Worm (Caenorhabditis elegans) whole organism, L3 larva: Measurements from ENCODE around the gene lips-12.
A peak's percentile ranks its signal among the peaks of the same experiment; 100 is the strongest.

Experiments used
- R02D3.7 ChIP-seq: fragments of 150-350 bp; optimal IDR thresholded peaks from 2 replicates; lab custom pipeline; 2014; ENCODE audit warnings: missing biosample characterization, missing genetic modification characterization
- ZK546.5 ChIP-seq: sonication (generic microtip); optimal IDR thresholded peaks from 2 replicates; lab custom pipeline; 2017; ENCODE audit warnings: missing biosample characterization, missing genetic modification characterization
- ama-1 ChIP-seq: fragments of 150-350 bp; optimal IDR thresholded peaks from 2 replicates; lab custom pipeline; 2018
- ceh-28 ChIP-seq: fragments of 150-350 bp; optimal IDR thresholded peaks from 2 replicates; lab custom pipeline; 2014; ENCODE audit warnings: missing biosample characterization, missing genetic modification reagents, missing genetic modification characterization
- ceh-82 ChIP-seq: fragments of 150-350 bp; optimal IDR thresholded peaks from 2 replicates; lab custom pipeline; 2014; ENCODE audit warnings: missing biosample characterization, missing genetic modification characterization
- daf-12 ChIP-seq: fragments of 150-350 bp; optimal IDR thresholded peaks from 2 replicates; lab custom pipeline; 2014; ENCODE audit warnings: missing biosample characterization, missing genetic modification reagents, missing genetic modification characterization
- egl-27 ChIP-seq: sonication (generic microtip); optimal IDR thresholded peaks from 4 replicates; lab custom pipeline; 2017; ENCODE audit warnings: missing biosample characterization, missing genetic modification reagents, missing genetic modification characterization
- elt-1 ChIP-seq: fragments of 150-350 bp; optimal IDR thresholded peaks from 2 replicates; lab custom pipeline; 2014; ENCODE audit warnings: missing biosample characterization, missing genetic modification characterization
- elt-2 ChIP-seq: sonication (generic microtip); optimal IDR thresholded peaks from 2 replicates; lab custom pipeline; 2016; ENCODE audit warnings: missing genetic modification reagents, mild to moderate bottlenecking, missing genetic modification characterization, missing compliant biosample characterization
- eor-1 ChIP-seq, 2 experiments: fragments of 150-350 bp; optimal IDR thresholded peaks; 2 replicates each; lab custom pipeline; 2014 to 2018; ENCODE audit warnings: missing biosample characterization in 2 of 2, missing genetic modification characterization in 2 of 2
- fkh-10 ChIP-seq: sonication (generic microtip); optimal IDR thresholded peaks from 2 replicates; lab custom pipeline; 2017; ENCODE audit warnings: missing biosample characterization, missing genetic modification reagents, missing genetic modification characterization
- fkh-2 ChIP-seq: fragments of 150-350 bp; optimal IDR thresholded peaks from 2 replicates; lab custom pipeline; 2014; ENCODE audit warnings: missing biosample characterization, missing genetic modification reagents, missing genetic modification characterization
- fos-1 ChIP-seq: fragments of 150-350 bp; optimal IDR thresholded peaks from 2 replicates; lab custom pipeline; 2014; ENCODE audit warnings: missing biosample characterization, missing genetic modification characterization
- hmg-11 ChIP-seq: sonication (generic microtip); optimal IDR thresholded peaks from 2 replicates; lab custom pipeline; 2016; ENCODE audit warnings: missing genetic modification characterization, missing compliant biosample characterization
- jun-1 ChIP-seq: fragments of 150-350 bp; optimal IDR thresholded peaks from 2 replicates; lab custom pipeline; 2014; ENCODE audit warnings: missing biosample characterization, missing genetic modification reagents, missing genetic modification characterization
- lin-15B ChIP-seq: fragments of 150-350 bp; optimal IDR thresholded peaks from 2 replicates; lab custom pipeline; 2014; ENCODE audit warnings: missing biosample characterization, missing genetic modification characterization
- lin-39 ChIP-seq: fragments of 150-350 bp; optimal IDR thresholded peaks from 2 replicates; lab custom pipeline; 2018; ENCODE audit warnings: missing biosample characterization, missing genetic modification reagents, missing genetic modification characterization
- nfya-1 ChIP-seq: sonication (generic microtip); optimal IDR thresholded peaks from 2 replicates; lab custom pipeline; 2017; ENCODE audit warnings: missing genetic modification characterization, mild to moderate bottlenecking, missing compliant biosample characterization, antibody characterized with exemption, moderate library complexity; ENCODE audit not compliant: insufficient read depth
- nhr-11 ChIP-seq: fragments of 150-350 bp; optimal IDR thresholded peaks from 2 replicates; lab custom pipeline; 2014; ENCODE audit warnings: missing biosample characterization, missing genetic modification characterization
- nhr-237 ChIP-seq: fragments of 150-350 bp; optimal IDR thresholded peaks from 2 replicates; lab custom pipeline; 2014; ENCODE audit warnings: missing biosample characterization, missing genetic modification characterization
- nhr-25 ChIP-seq: sonication (generic microtip); optimal IDR thresholded peaks from 2 replicates; lab custom pipeline; 2017; ENCODE audit warnings: missing biosample characterization, missing genetic modification characterization
- nhr-28 ChIP-seq: fragments of 150-350 bp; optimal IDR thresholded peaks from 2 replicates; lab custom pipeline; 2014; ENCODE audit warnings: missing biosample characterization, missing genetic modification characterization
- nhr-43 ChIP-seq: sonication (generic microtip); optimal IDR thresholded peaks from 2 replicates; lab custom pipeline; 2016; ENCODE audit warnings: mild to moderate bottlenecking, missing genetic modification characterization, missing compliant biosample characterization; ENCODE audit not compliant: poor library complexity, severe bottlenecking
- nhr-76 ChIP-seq: fragments of 150-350 bp; sonication (generic microtip); optimal IDR thresholded peaks from 5 replicates; lab custom pipeline; 2014; ENCODE audit warnings: missing biosample characterization, missing genetic modification characterization
- nhr-77 ChIP-seq: fragments of 150-350 bp; optimal IDR thresholded peaks from 2 replicates; lab custom pipeline; 2014; ENCODE audit warnings: missing biosample characterization, missing genetic modification characterization
- pha-4 ChIP-seq: fragments of 150-350 bp; optimal IDR thresholded peaks from 2 replicates; lab custom pipeline; 2014; ENCODE audit warnings: missing biosample characterization, missing genetic modification reagents, missing genetic modification characterization
- pqm-1 ChIP-seq: fragments of 150-350 bp; optimal IDR thresholded peaks from 2 replicates; lab custom pipeline; 2017; ENCODE audit warnings: missing biosample characterization, missing genetic modification characterization, inconsistent platforms
- sea-2 ChIP-seq: fragments of 150-350 bp; sonication (generic microtip); optimal IDR thresholded peaks from 4 replicates; lab custom pipeline; 2014; ENCODE audit warnings: missing biosample characterization, missing genetic modification reagents, missing genetic modification characterization
- skn-1 ChIP-seq: fragments of 150-350 bp; optimal IDR thresholded peaks from 2 replicates; lab custom pipeline; 2014; ENCODE audit warnings: missing biosample characterization, missing genetic modification characterization
- snpc-4 ChIP-seq: fragments of 150-350 bp; optimal IDR thresholded peaks from 2 replicates; lab custom pipeline; 2014; ENCODE audit warnings: missing biosample characterization, missing genetic modification characterization
- tbx-2 ChIP-seq: sonication (generic microtip); optimal IDR thresholded peaks from 2 replicates; lab custom pipeline; 2016; ENCODE audit warnings: mild to moderate bottlenecking, missing genetic modification characterization, missing compliant biosample characterization
- unc-39 ChIP-seq: sonication (generic microtip); optimal IDR thresholded peaks from 4 replicates; lab custom pipeline; 2017; ENCODE audit warnings: missing biosample characterization, missing genetic modification characterization
- unc-62 ChIP-seq: fragments of 150-350 bp; sonication (generic microtip); optimal IDR thresholded peaks from 4 replicates; lab custom pipeline; 2014; ENCODE audit warnings: missing biosample characterization, missing genetic modification reagents, missing genetic modification characterization
- zag-1 ChIP-seq: fragments of 150-350 bp; optimal IDR thresholded peaks from 2 replicates; lab custom pipeline; 2014; ENCODE audit warnings: missing biosample characterization, missing genetic modification characterization

Gene lips-12

DNA sequence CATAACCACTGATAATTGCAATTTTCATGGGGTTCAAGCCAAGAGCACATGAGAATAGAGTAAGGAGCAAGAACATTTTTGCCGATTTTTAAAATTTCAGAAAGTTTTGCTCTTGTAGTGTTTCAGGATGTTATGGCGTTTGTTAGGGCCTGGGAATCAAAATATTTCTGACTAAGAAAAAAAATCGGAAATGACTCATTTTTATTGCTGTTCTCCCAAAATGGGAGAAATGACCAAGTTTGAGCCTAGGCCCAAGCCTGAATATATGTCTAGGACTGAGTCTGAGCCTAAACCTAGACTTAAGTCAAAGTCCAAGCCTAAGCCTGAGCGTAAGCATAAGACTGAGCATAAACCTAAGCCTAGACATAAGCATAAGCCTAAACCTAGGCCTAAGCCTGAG is 9.6 kb downstream of the lips-12 start, which contains the start of gene T13B5.9:
TSS of gene T13B5.9 (minus strand) at position 101 of the 400 bp plus-strand sequence.
- TF ChIP-seq fkh-2 (tag; lab: Kevin White, UChicago) (no peak), nhr-237 (no peak), unc-39 (tag; lab: Kevin White, UChicago) (no peak), nhr-28 (no peak), lin-15B (tag; lab: Kevin White, UChicago) (no peak), fos-1 (tag; lab: Kevin White, UChicago) (no peak), tbx-2 (no peak), pqm-1 (tag; lab: Kevin White, UChicago) (no peak), jun-1 (tag; lab: Kevin White, UChicago) (no peak), lin-39 (no peak), egl-27 (tag; lab: Kevin White, UChicago) (no peak), R02D3.7 (tag; lab: Kevin White, UChicago) (no peak), nhr-25 (tag; lab: Kevin White, UChicago) (no peak), nhr-77 (tag; lab: Kevin White, UChicago) (no peak), fkh-10 (no peak), sea-2 (GFP tag; lab: Kevin White, UChicago) (no peak)

DNA sequence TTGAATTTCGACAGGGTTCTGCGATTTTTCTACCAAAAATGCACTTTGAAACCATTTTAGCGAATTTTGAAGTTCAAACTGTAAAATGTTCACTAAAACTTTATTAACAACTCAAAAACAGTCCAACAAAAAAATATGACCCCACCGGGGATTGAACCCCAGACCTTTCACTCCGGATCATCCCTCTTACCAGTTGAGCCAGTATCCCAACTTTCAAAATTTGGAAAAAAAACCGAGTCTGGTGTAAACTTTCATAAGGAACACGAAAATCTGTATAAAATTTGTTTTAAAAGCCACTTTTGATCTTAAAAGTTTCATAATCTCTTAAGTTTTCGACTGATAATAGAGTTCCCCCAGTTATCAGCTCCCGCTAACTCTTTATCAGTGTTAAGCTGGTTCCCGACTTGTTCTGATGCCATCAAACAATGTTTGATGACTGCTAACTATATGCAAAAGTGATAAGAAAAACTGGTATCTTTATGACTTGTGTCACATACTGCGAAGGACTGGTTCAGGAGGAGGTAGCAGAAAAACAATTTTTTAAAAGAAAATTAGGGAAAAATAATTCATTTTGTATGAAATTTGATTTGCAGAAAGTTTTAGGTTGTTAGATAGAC is 10.4 kb downstream of the lips-12 start:
- TF ChIP-seq pha-4 (tag; lab: Kevin White, UChicago) (peak; percentile 74), fos-1 (tag; lab: Kevin White, UChicago) (peak; percentile 78), nhr-43 (no peak), snpc-4 (tag; lab: Kevin White, UChicago) (no peak), fkh-10 (no peak), zag-1 (tag; lab: Kevin White, UChicago) (no peak), jun-1 (tag; lab: Kevin White, UChicago) (peak; percentile 96), elt-2 (tag; lab: Kevin White, UChicago) (peak; percentile 100), pqm-1 (tag; lab: Kevin White, UChicago) (peak; percentile 100), egl-27 (tag; lab: Kevin White, UChicago) (peak; percentile 58), hmg-11 (tag; lab: Kevin White, UChicago) (no peak), nhr-11 (tag; lab: Kevin White, UChicago) (no peak)

DNA sequence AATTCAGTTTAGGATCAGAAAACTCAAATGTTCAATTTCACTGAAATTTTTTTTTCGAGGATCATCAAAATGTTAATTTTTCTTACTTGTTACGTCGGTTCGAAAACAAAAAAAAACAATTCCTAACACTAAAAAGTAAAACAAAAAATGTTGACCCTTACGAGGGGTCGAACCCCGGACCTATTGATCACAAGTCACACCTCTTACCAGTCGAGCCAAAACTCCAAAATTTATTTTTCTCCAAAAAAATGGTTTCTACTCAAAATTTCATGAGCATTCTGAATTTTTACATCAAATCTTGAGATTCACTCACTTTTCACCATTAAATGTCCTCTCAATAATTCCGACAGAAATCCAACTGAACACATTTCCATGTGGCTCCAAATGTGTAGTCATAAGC is 11.8 kb downstream of the lips-12 start:
- no peak for TF ChIP-seq nhr-77 (tag; lab: Kevin White, UChicago)
- no peak for TF ChIP-seq nhr-76 (tag; lab: Kevin White, UChicago)
- no peak for TF ChIP-seq R02D3.7 (tag; lab: Kevin White, UChicago)
- no peak for TF ChIP-seq nfya-1 (tag; lab: Kevin White, UChicago)
- TF ChIP-seq eor-1 (tag; optimal IDR thresholded peaks at IDR 0.05; lab: Kevin White, UChicago) = no peak
- no peak for TF ChIP-seq unc-39 (tag; lab: Kevin White, UChicago)
- no peak for TF ChIP-seq elt-1 (tag; lab: Kevin White, UChicago)
- TF ChIP-seq skn-1 (tag; lab: Kevin White, UChicago) = no peak
- TF ChIP-seq, all 47 proteins: peak for 0

DNA sequence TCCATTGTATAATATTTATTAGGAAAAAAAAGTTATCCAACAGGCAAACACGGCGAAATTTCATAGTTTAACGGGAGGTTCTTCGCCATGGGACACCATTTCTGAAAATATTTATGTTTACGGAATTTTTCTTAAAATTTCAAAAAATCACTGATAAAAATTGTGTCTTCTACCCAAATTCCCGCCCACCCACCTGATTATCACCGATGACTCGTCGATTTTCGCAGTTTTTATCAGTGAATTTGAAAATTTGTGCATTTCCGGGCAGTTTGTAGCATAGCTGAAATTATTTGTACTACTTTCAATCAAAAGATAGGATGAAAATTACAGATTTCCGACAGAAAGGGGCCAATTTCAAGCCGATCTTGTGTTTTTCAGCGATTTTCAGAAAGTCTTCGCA is 12.6 kb downstream of the lips-12 start:
- TF ChIP-seq fkh-10 (no peak), elt-2 (tag; lab: Kevin White, UChicago) (peak; percentile 91), daf-12 (tag; lab: Kevin White, UChicago) (no peak), ama-1 (lab: Kevin White, UChicago) (no peak), unc-62 (GFP tag; lab: Kevin White, UChicago) (no peak), hmg-11 (tag; lab: Kevin White, UChicago) (no peak), ceh-28 (tag; lab: Kevin White, UChicago) (no peak), nhr-25 (tag; lab: Kevin White, UChicago) (no peak), jun-1 (tag; lab: Kevin White, UChicago) (peak; percentile 14), nhr-77 (tag; lab: Kevin White, UChicago) (no peak), ceh-82 (no peak), ZK546.5 (tag; lab: Kevin White, UChicago) (no peak), fkh-2 (tag; lab: Kevin White, UChicago) (no peak), nhr-43 (no peak), nhr-76 (tag; lab: Kevin White, UChicago) (no peak), elt-1 (tag; lab: Kevin White, UChicago) (no peak), zag-1 (tag; lab: Kevin White, UChicago) (no peak), pqm-1 (tag; lab: Kevin White, UChicago) (peak; percentile 47), snpc-4 (tag; lab: Kevin White, UChicago) (no peak), nfya-1 (tag; lab: Kevin White, UChicago) (no peak), lin-39 (no peak), skn-1 (tag; lab: Kevin White, UChicago) (no peak), sea-2 (GFP tag; lab: Kevin White, UChicago) (no peak)
